Worm (Caenorhabditis elegans) whole organism, late embryonic: ENCODE results near the gene ZK177.11.
"Not testable (repeated sequence)": the region's sequence is repeated elsewhere in the genome, so short reads cannot be mapped to it uniquely, and the experiment has no call there.

ENCODE experiments used
- C08G9.2 ChIP-seq: sonication (generic microtip); optimal IDR thresholded peaks from 2 replicates; lab custom pipeline; 2016; ENCODE audit warnings: mild to moderate bottlenecking, missing genetic modification characterization, moderate library complexity, missing compliant biosample characterization
- T23F11.4 ChIP-seq: fragments of 200-800 bp; sonication (Bioruptor generic); optimal IDR thresholded peaks from 2 replicates; lab custom pipeline; 2018; ENCODE audit warnings: mild to moderate bottlenecking, missing genetic modification characterization, missing compliant biosample characterization
- Y22D7AL.16 ChIP-seq: sonication (generic microtip); optimal IDR thresholded peaks from 2 replicates; lab custom pipeline; 2016; ENCODE audit warnings: missing genetic modification characterization, missing compliant biosample characterization
- ceh-14 ChIP-seq: sonication (generic microtip); optimal IDR thresholded peaks from 2 replicates; lab custom pipeline; 2016; ENCODE audit warnings: missing genotype, missing genetic modification characterization, missing compliant biosample characterization
- ceh-19 ChIP-seq: fragments of 200-800 bp; sonication (Bioruptor generic); optimal IDR thresholded peaks from 2 replicates; lab custom pipeline; 2018; ENCODE audit warnings: mild to moderate bottlenecking, missing genetic modification characterization, missing compliant biosample characterization
- ceh-2 ChIP-seq: sonication (generic microtip); optimal IDR thresholded peaks from 2 replicates; lab custom pipeline; 2016; ENCODE audit warnings: missing genotype, missing genetic modification characterization, missing compliant biosample characterization
- ceh-22 ChIP-seq: sonication (generic microtip); optimal IDR thresholded peaks from 2 replicates; lab custom pipeline; 2017; ENCODE audit warnings: missing biosample characterization, missing genetic modification characterization
- ceh-24 ChIP-seq: sonication (generic microtip); optimal IDR thresholded peaks from 2 replicates; lab custom pipeline; 2016; ENCODE audit warnings: mild to moderate bottlenecking, missing genetic modification characterization, missing compliant biosample characterization
- ceh-31 ChIP-seq: sonication (generic microtip); optimal IDR thresholded peaks from 2 replicates; lab custom pipeline; 2016; ENCODE audit warnings: missing genetic modification characterization, missing compliant biosample characterization
- ceh-45 ChIP-seq: fragments of 200-800 bp; sonication (Bioruptor generic); IDR thresholded peaks from 2 replicates; pipeline ENCODE4 v1.3.6; 2022; ENCODE audit warnings: missing genetic modification reagents, missing genetic modification characterization, missing compliant biosample characterization
- elt-4 ChIP-seq: sonication (generic microtip); optimal IDR thresholded peaks from 2 replicates; lab custom pipeline; 2016; ENCODE audit warnings: missing genetic modification characterization, missing compliant biosample characterization
- ets-4 ChIP-seq: sonication (generic microtip); optimal IDR thresholded peaks from 2 replicates; lab custom pipeline; 2016; ENCODE audit warnings: missing genetic modification characterization, missing compliant biosample characterization
- eyg-1 ChIP-seq: sonication (generic microtip); optimal IDR thresholded peaks from 2 replicates; lab custom pipeline; 2016; ENCODE audit warnings: missing genotype, missing genetic modification characterization, missing compliant biosample characterization
- fkh-10 ChIP-seq: fragments of 150-350 bp; optimal IDR thresholded peaks from 2 replicates; lab custom pipeline; 2014; ENCODE audit warnings: missing biosample characterization, missing genetic modification reagents, missing genetic modification characterization
- fkh-6 ChIP-seq: sonication (generic microtip); optimal IDR thresholded peaks from 2 replicates; lab custom pipeline; 2016; ENCODE audit warnings: missing genetic modification characterization, missing compliant biosample characterization
- gmeb-2 ChIP-seq: sonication (generic microtip); optimal IDR thresholded peaks from 2 replicates; lab custom pipeline; 2016; ENCODE audit warnings: missing genetic modification characterization, inconsistent platforms, missing compliant biosample characterization
- hlh-15 ChIP-seq: sonication (generic microtip); optimal IDR thresholded peaks from 2 replicates; lab custom pipeline; 2016; ENCODE audit warnings: missing genetic modification characterization, missing compliant biosample characterization
- hlh-30 ChIP-seq: sonication (generic microtip); optimal IDR thresholded peaks from 2 replicates; lab custom pipeline; 2017; ENCODE audit warnings: antibody characterized with exemption, missing genetic modification characterization, missing compliant biosample characterization; ENCODE audit not compliant: insufficient read depth
- hlh-6 ChIP-seq: sonication (generic microtip); optimal IDR thresholded peaks from 2 replicates; lab custom pipeline; 2016; ENCODE audit warnings: missing genotype, missing genetic modification characterization, missing compliant biosample characterization
- lim-6 ChIP-seq: sonication (generic microtip); optimal IDR thresholded peaks from 2 replicates; lab custom pipeline; 2016; ENCODE audit warnings: missing genetic modification characterization, missing compliant biosample characterization
- madf-2 ChIP-seq: sonication (generic microtip); optimal IDR thresholded peaks from 2 replicates; lab custom pipeline; 2017; ENCODE audit warnings: missing genetic modification characterization, missing compliant biosample characterization
- mec-3 ChIP-seq: sonication (generic microtip); optimal IDR thresholded peaks from 2 replicates; lab custom pipeline; 2016; ENCODE audit warnings: borderline replicate concordance, missing genetic modification characterization, missing compliant biosample characterization
- nfya-1 ChIP-seq: sonication (generic microtip); optimal IDR thresholded peaks from 2 replicates; lab custom pipeline; 2017; ENCODE audit warnings: missing genetic modification characterization, mild to moderate bottlenecking, missing compliant biosample characterization, antibody characterized with exemption, moderate library complexity
- nhr-232 ChIP-seq: sonication (generic microtip); optimal IDR thresholded peaks from 2 replicates; lab custom pipeline; 2016; ENCODE audit warnings: missing genetic modification characterization, missing compliant biosample characterization
- odd-2 ChIP-seq: sonication (generic microtip); optimal IDR thresholded peaks from 2 replicates; lab custom pipeline; 2017; ENCODE audit warnings: antibody characterized with exemption, mild to moderate bottlenecking, missing genetic modification characterization, missing compliant biosample characterization
- pag-3 ChIP-seq: sonication (generic microtip); optimal IDR thresholded peaks from 2 replicates; lab custom pipeline; 2016; ENCODE audit warnings: missing compliant biosample characterization, missing genetic modification characterization, borderline replicate concordance
- pha-4 ChIP-seq: fragments of 150-350 bp; optimal IDR thresholded peaks from 2 replicates; lab custom pipeline; 2018; ENCODE audit warnings: missing biosample characterization, missing genetic modification reagents, missing genetic modification characterization
- pros-1 ChIP-seq: fragments of 150-350 bp; optimal IDR thresholded peaks from 2 replicates; lab custom pipeline; 2014; ENCODE audit warnings: missing biosample characterization, missing genetic modification reagents, missing genetic modification characterization
- ref-2 ChIP-seq: sonication (generic microtip); optimal IDR thresholded peaks from 2 replicates; lab custom pipeline; 2016; ENCODE audit warnings: missing genetic modification characterization, missing compliant biosample characterization
- rnt-1 ChIP-seq: sonication (generic microtip); optimal IDR thresholded peaks from 2 replicates; lab custom pipeline; 2016; ENCODE audit warnings: missing genetic modification characterization, missing compliant biosample characterization
- sdc-2 ChIP-seq: sonication (generic microtip); optimal IDR thresholded peaks from 2 replicates; lab custom pipeline; 2016; ENCODE audit warnings: missing genotype, missing genetic modification characterization, missing compliant biosample characterization
- tbx-2 ChIP-seq: sonication (generic microtip); optimal IDR thresholded peaks from 2 replicates; lab custom pipeline; 2016; ENCODE audit warnings: missing genetic modification characterization, missing compliant biosample characterization
- unc-3 ChIP-seq, 2 experiments: fragments of 200-800 bp in 1 of 2; sonication (Bioruptor generic) in 1 of 2; sonication (generic microtip) in 1 of 2; conservative IDR thresholded peaks in 1 of 2; optimal IDR thresholded peaks in 1 of 2; 2 replicates each; pipeline versions ENCODE4 v1.3.6 to Lab custom; 2016 to 2022; ENCODE audit warnings: missing compliant biosample characterization in 2 of 2, missing genetic modification characterization in 2 of 2, missing genetic modification reagents in 1 of 2
- unc-42 ChIP-seq: sonication (generic microtip); optimal IDR thresholded peaks from 2 replicates; lab custom pipeline; 2016; ENCODE audit warnings: missing genotype, missing genetic modification characterization, missing compliant biosample characterization
- ztf-16 ChIP-seq: sonication (generic microtip); optimal IDR thresholded peaks from 2 replicates; lab custom pipeline; 2017; ENCODE audit warnings: missing genetic modification characterization, missing compliant biosample characterization

Gene ZK177.11

DNA sequence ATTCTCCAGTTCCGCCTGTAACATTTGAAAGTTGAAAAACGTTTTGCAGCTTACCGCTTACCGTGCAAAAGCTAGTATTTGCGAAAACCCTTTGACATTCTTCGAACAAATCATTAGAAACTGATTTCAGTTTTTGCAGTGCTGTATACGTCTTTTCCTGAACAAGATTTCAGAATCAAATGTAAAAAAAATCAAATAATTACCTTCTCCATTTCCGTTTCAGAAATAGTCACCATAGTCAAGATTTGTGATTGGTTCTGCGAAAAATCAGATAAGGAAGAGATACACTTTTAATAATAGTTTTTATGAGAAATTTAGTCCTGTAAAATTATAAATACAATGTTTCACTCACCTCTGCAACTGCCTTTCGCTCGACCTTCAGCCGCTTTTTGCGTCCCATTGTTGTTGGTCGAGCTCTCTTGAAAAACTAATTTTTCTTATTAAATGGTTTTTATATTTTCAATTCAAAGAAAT is 9.2 kb downstream of the ZK177.11 start, which contains the start of gene C17C3.9:
C17C3.9 (minus strand) TSS at position 424 of the 474 bp plus-strand sequence.
- TF ChIP-seq C08G9.2 (tag; lab: Kevin White, UChicago) = no peak
- no peak for TF ChIP-seq sdc-2 (tag; lab: Kevin White, UChicago)
- TF ChIP-seq ceh-19 = no peak
- TF ChIP-seq eyg-1 = no peak
- no peak for TF ChIP-seq madf-2 (tag; lab: Kevin White, UChicago)
- no peak for TF ChIP-seq ceh-31 (tag; lab: Kevin White, UChicago)
- no peak for TF ChIP-seq hlh-6 (tag; lab: Kevin White, UChicago)
- TF ChIP-seq ets-4 (tag; lab: Kevin White, UChicago) = no peak
- TF ChIP-seq rnt-1 = no peak
- TF ChIP-seq elt-4 = no peak
- TF ChIP-seq pros-1 = no peak
- no peak for TF ChIP-seq ceh-14 (tag; lab: Kevin White, UChicago)
- no peak for TF ChIP-seq Y22D7AL.16 (tag; lab: Kevin White, UChicago)
- no peak for TF ChIP-seq ceh-2 (tag; lab: Kevin White, UChicago)
- TF ChIP-seq hlh-15 (tag; lab: Kevin White, UChicago) = no peak
- TF ChIP-seq mec-3 = no peak
- no peak for TF ChIP-seq tbx-2 (tag; lab: Kevin White, UChicago)
- TF ChIP-seq odd-2 = no peak
- no peak for TF ChIP-seq ceh-24 (tag; lab: Kevin White, UChicago)
- no peak for TF ChIP-seq fkh-6 (tag; lab: Kevin White, UChicago)

DNA sequence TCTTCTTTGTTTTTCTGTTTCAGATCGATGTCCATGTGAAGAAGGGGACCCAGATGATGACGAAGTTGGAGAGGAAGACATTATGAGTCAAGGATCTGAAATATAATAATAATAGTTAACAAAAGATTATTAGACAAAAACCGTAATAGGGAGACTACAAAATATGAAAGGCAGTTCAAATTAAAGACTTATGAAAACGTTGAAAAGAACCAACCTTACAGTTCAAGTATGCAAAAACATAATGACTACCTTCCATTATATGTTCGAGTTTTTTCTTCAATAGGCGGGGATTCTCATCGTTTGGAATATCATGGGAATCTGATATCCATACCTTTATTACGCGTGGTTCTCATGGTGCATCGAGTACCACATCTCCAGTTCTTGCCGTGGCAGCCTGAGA is 10.9 kb downstream of the ZK177.11 start, which contains the start of gene hlh-26:
hlh-26 (minus strand) TSS at position 101 of the 400 bp plus-strand sequence.
- TF ChIP-seq pros-1 (no peak), ceh-19 (no peak), ets-4 (tag; lab: Kevin White, UChicago) (no peak), ceh-22 (no peak), nfya-1 (tag; lab: Kevin White, UChicago) (no peak), ceh-24 (tag; lab: Kevin White, UChicago) (no peak), T23F11.4 (no peak), tbx-2 (tag; lab: Kevin White, UChicago) (no peak), ceh-31 (tag; lab: Kevin White, UChicago) (no peak), rnt-1 (no peak), unc-42 (tag; lab: Kevin White, UChicago) (no peak), nhr-232 (tag; lab: Kevin White, UChicago) (no peak), hlh-30 (tag; lab: Kevin White, UChicago) (no peak), unc-3 (GFP tag; conservative IDR thresholded peaks at IDR 0.05; lab: Robert Waterston, UW) (no peak), unc-3 (tag; optimal IDR thresholded peaks at IDR 0.05; lab: Kevin White, UChicago) (no peak), Y22D7AL.16 (tag; lab: Kevin White, UChicago) (no peak), lim-6 (tag; lab: Kevin White, UChicago) (no peak), ceh-45 (GFP tag; lab: Robert Waterston, UW) (no peak), ztf-16 (tag; lab: Kevin White, UChicago) (no peak)

DNA sequence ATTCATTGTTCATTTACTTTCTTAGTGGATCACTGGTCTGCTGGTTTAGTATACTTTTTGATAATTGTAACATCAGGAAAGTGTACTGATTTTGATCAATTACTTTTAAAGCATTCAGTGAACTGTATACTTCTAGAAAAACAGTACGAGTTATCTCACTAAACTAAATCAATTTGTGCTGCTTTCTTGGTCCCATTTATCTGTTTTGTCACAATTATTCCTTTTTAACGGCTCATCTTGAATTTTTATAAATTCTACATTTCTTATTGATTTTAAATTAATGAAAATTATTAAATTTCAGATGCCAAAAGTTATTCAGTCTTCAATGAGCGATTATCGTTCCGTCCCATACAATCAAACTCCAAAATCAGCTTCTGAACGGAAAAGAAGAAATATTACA is 12.2 kb downstream of the ZK177.11 start, which contains the start of gene hlh-25:
hlh-25 (plus strand) TSS at position 301 of the 400 bp plus-strand sequence.
- TF ChIP-seq rnt-1; sdc-2 (tag; lab: Kevin White, UChicago); pag-3 (tag; lab: Kevin White, UChicago): not testable (repeated sequence)

DNA sequence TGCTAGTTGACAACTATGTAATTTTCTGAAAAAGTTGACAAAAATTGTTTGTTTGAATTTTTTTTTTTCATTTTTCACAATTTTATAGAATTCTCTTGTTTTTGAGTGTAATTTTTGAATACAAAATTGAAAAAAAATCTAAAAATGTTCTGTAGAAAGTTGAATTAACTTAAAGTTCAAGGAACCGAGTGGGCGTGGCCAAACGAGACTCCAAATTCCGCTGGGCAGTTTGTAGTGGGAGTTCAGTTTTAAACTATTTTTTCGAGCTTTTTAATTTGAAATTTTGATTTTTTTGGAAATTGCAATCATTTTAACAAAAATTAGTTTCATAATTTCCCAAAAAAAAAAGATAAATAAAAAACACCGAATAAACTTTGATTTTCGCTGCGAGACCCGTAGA is 14.3 kb downstream of the ZK177.11 start:
- TF ChIP-seq T23F11.4 (no peak), gmeb-2 (no peak), fkh-10 (GFP tag; lab: Kevin White, UChicago) (no peak), pha-4 (no peak)

DNA sequence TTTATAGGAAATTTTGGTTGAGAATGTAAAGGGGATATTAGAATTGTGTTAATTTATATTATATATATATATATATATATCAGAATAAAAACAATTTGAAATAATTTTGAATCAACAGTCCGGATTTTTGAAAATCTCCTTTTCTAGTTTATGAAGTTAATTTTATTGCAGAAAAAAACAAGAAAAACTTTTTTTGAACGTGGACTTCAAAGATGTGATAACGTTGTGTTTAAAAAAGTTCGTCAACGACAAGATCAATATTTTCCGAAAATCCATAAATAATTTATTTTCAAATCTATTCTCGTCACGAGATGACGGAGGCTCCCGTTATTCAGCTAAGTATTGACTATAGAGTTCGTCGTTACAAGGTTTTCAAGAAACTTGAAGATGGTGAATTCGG is 14.8 kb downstream of the ZK177.11 start, which contains the start of gene C17C3.11:
C17C3.11 (plus strand) TSS at position 301 of the 400 bp plus-strand sequence.
- TF ChIP-seq hlh-30 (tag; lab: Kevin White, UChicago) = no peak
- TF ChIP-seq eyg-1 = no peak
- TF ChIP-seq rnt-1 = no peak
- no peak for TF ChIP-seq odd-2
- no peak for TF ChIP-seq ceh-45 (GFP tag; lab: Robert Waterston, UW)
- no peak for TF ChIP-seq ref-2 (tag; lab: Kevin White, UChicago)
